Worm (Caenorhabditis elegans) whole organism, L4 larva: ENCODE results near the gene C56A3.4.

Experiments used
- F26F4.8 ChIP-seq: fragments of 200-800 bp; sonication (Bioruptor generic); conservative IDR thresholded peaks from 2 replicates; pipeline ENCODE4 v1.3.6; 2022; ENCODE audit warnings: missing genetic modification characterization, missing compliant biosample characterization
- R02D3.7 ChIP-seq: fragments of 150-350 bp; sonication (generic microtip); optimal IDR thresholded peaks from 3 replicates; lab custom pipeline; 2014; ENCODE audit warnings: missing biosample characterization, missing genetic modification characterization
- Y105C5A.15 ChIP-seq: fragments of 200-800 bp; sonication (Bioruptor generic); IDR thresholded peaks from 2 replicates; pipeline ENCODE4 v1.3.6; 2022; ENCODE audit warnings: missing genetic modification characterization, missing compliant biosample characterization
- aly-2 ChIP-seq: sonication (generic microtip); optimal IDR thresholded peaks from 2 replicates; lab custom pipeline; 2018; ENCODE audit warnings: missing biosample characterization, missing genetic modification characterization
- ctbp-1 ChIP-seq: fragments of 200-800 bp; sonication (Bioruptor generic); IDR thresholded peaks from 2 replicates; pipeline ENCODE4 v1.3.6; 2022; ENCODE audit warnings: missing genetic modification reagents, missing genetic modification characterization, missing compliant biosample characterization
- daf-16 ChIP-seq, 3 experiments: sonication (generic microtip); optimal IDR thresholded peaks; 2 replicates each; lab custom pipeline; 2016 to 2017; ENCODE audit warnings: missing genetic modification characterization in 3 of 3, missing genetic modification reagents in 3 of 3, mild to moderate bottlenecking in 2 of 3, missing compliant biosample characterization in 2 of 3, missing biosample characterization in 1 of 3, moderate library complexity in 1 of 3
- egl-27 ChIP-seq: sonication (generic microtip); optimal IDR thresholded peaks from 3 replicates; lab custom pipeline; 2017; ENCODE audit warnings: missing biosample characterization, missing genetic modification reagents, missing genetic modification characterization
- lim-7 ChIP-seq: fragments of 200-800 bp; sonication (Bioruptor generic); IDR thresholded peaks from 2 replicates; pipeline ENCODE4 v1.3.6; 2022; ENCODE audit warnings: missing genetic modification characterization, missing compliant biosample characterization
- lin-1 ChIP-seq: fragments of 200-800 bp; sonication (Bioruptor generic); IDR thresholded peaks from 2 replicates; pipeline ENCODE4 v1.3.6; 2022; ENCODE audit warnings: missing genetic modification reagents, missing genetic modification characterization, missing compliant biosample characterization
- lin-13 ChIP-seq: fragments of 150-350 bp; optimal IDR thresholded peaks from 2 replicates; lab custom pipeline; 2014; ENCODE audit warnings: missing biosample characterization, missing genetic modification reagents, missing genetic modification characterization
- lin-15B ChIP-seq: fragments of 150-350 bp; sonication (generic microtip); optimal IDR thresholded peaks from 3 replicates; lab custom pipeline; 2014; ENCODE audit warnings: missing biosample characterization, missing genetic modification characterization
- mep-1 ChIP-seq: fragments of 150-350 bp; sonication (generic microtip); optimal IDR thresholded peaks from 3 replicates; lab custom pipeline; 2014; ENCODE audit warnings: missing biosample characterization, missing genetic modification characterization
- nhr-102 ChIP-seq: sonication (generic microtip); optimal IDR thresholded peaks from 2 replicates; lab custom pipeline; 2016; ENCODE audit warnings: mild to moderate bottlenecking, missing genetic modification characterization, moderate library complexity, missing compliant biosample characterization
- rbr-2 ChIP-seq: sonication (generic microtip); optimal IDR thresholded peaks from 2 replicates; lab custom pipeline; 2016; ENCODE audit warnings: missing genotype, missing genetic modification characterization, missing compliant biosample characterization
- tag-97 ChIP-seq: fragments of 200-800 bp; sonication (Bioruptor generic); IDR thresholded peaks from 2 replicates; pipeline ENCODE4 v1.3.6; 2022; ENCODE audit warnings: missing genetic modification characterization, missing compliant biosample characterization
- tra-1 ChIP-seq: fragments of 200-800 bp; sonication (Bioruptor generic); IDR thresholded peaks from 2 replicates; pipeline ENCODE4 v1.3.6; 2022; ENCODE audit warnings: missing genetic modification reagents, missing genetic modification characterization, missing compliant biosample characterization
- zfp-2 ChIP-seq: sonication (generic microtip); optimal IDR thresholded peaks from 2 replicates; lab custom pipeline; 2016; ENCODE audit warnings: mild to moderate bottlenecking, missing genetic modification characterization, missing compliant biosample characterization
- zfp-3 ChIP-seq: fragments of 200-800 bp; sonication (Bioruptor generic); conservative IDR thresholded peaks from 2 replicates; pipeline ENCODE4 v1.3.6; 2022; ENCODE audit warnings: missing genetic modification reagents, missing genetic modification characterization, missing compliant biosample characterization

C56A3.4 gene

DNA sequence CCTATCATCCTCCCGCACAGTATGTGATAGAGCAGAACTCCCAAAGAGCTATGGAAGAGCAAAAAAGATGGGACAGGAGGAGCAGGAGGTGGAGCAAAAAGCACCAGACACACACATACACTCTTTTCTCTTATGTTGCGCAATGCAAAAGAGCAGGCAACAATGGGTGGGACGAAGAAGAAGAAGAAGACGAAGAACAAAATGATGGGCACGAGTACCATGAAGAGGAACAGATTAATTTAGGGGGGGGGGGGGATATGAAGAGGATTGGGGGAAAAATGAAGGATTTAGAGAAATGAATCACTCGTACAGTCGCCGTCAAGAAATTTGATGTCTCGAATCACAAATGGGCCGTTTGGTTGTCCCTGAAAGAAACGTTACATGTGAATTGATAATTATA lies 39.9 kb downstream of the C56A3.4 start, which contains the start of gene avr-15:
avr-15 (minus strand) TSS at position 101 of the 400 bp plus-strand sequence.
- TF ChIP-seq aly-2 (tag; lab: Kevin White, UChicago) (no peak), zfp-2 (tag; lab: Kevin White, UChicago) (no peak), ctbp-1 (GFP tag; lab: Robert Waterston, UW) (no peak), lin-15B (tag; lab: Kevin White, UChicago) (no peak), tag-97 (GFP tag; lab: Robert Waterston, UW) (no peak), daf-16 (GFP tag; optimal IDR thresholded peaks at IDR 0.05; lab: Kevin White, UChicago) (no peak), daf-16 (tag; optimal IDR thresholded peaks at IDR 0.05; lab: Kevin White, UChicago) (no peak), tra-1 (GFP tag; lab: Robert Waterston, UW) (no peak)

DNA sequence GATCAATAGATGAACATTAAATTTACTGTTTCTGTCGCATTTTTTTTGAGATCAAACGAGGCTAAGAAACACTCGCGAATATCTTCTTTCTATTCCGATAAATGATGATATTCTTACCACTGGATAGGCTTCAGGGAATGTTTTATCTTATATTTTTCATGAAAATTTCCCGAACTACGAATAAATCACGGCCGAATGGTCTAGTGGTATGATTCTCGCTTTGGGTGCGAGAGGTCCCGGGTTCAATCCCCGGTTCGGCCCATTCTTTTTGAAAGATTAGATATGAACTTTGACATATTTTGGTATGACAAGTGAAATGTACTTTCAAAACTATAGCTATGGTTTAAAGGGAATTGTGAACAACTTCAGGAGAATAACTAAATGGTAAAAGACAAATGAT lies 42.0 kb downstream of the C56A3.4 start:
- 0 out of 2 replicates have a peak, but pooled peaks have one; percentile 34 for TF ChIP-seq lim-7 (GFP tag; lab: Robert Waterston, UW)
- TF ChIP-seq, all 104 proteins: peak for 1; not testable (repeated sequence) for 103

DNA sequence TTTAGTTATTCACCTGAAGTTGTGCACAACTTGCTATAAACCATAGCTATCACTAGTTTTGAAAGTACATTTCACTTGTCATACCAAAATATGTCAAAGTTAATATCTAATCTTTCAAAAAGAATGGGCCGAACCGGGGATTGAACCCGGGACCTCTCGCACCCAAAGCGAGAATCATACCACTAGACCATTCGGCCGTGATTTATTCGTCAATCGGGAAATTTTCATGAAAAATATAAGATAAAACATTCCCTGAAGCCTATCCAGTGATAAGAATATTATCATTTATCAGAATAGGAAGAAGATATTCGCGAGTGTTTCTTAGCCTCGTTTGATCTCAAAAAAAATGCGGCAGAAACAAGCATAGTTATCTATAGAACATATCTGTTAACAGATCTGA lies 44.5 kb downstream of the C56A3.4 start:
- 0 out of 2 replicates have a peak, but pooled peaks have one; percentile 10 for TF ChIP-seq F26F4.8

DNA sequence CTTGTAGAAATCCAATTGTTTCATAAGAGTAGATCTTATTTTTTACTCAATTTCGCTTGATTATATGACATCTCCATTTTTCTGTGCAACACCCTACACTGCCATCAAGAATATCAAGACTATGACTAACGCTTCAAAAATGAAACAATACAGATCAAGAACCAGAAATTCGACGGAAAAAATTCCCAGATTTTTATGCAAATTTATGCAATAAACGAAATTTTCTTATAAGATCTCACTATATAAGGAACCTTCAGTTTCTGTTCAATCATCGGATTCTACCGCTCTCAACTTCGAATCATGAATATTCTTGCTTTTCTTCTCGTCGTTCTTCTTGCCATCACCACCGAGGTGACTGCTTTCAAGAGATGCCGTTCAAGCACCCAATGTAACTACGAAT lies 45.2 kb downstream of the C56A3.4 start, which contains the start of gene R11G10.4:
R11G10.4 (plus strand) TSS at position 301 of the 400 bp plus-strand sequence.
- TF ChIP-seq mep-1 (tag; lab: Kevin White, UChicago) (no peak), nhr-102 (no peak), lim-7 (GFP tag; lab: Robert Waterston, UW) (no peak), zfp-2 (tag; lab: Kevin White, UChicago) (no peak), lin-13 (GFP tag; lab: Kevin White, UChicago) (no peak), egl-27 (tag; lab: Kevin White, UChicago) (no peak), R02D3.7 (tag; lab: Kevin White, UChicago) (no peak), lin-1 (GFP tag; lab: Robert Waterston, UW) (no peak), zfp-3 (no peak), rbr-2 (no peak), Y105C5A.15 (GFP tag; lab: Robert Waterston, UW) (no peak)
